Fruit fly (Drosophila melanogaster) whole organism, embryonic: ENCODE results near the gene ebd1.

Experiments used
- Aef1 ChIP-seq: fragments of 200-800 bp; sonication (Bioruptor generic); IDR thresholded peaks from 3 replicates; pipeline ENCODE4 v1.3.6; 2022; ENCODE audit warnings: missing biosample characterization, missing genetic modification characterization
- Asciz ChIP-seq: fragments of 200-800 bp; sonication (Bioruptor generic); optimal IDR thresholded peaks from 2 replicates; lab custom pipeline; 2017; ENCODE audit warnings: missing biosample characterization, mild to moderate bottlenecking, missing genetic modification characterization, missing genetic modification reagents
- Bdp1 ChIP-seq: fragments of 200-800 bp; sonication (Bioruptor generic); optimal IDR thresholded peaks from 3 replicates; lab custom pipeline; 2016; ENCODE audit warnings: missing biosample characterization, missing genetic modification characterization
- CG12104 ChIP-seq: fragments of 200-800 bp; sonication (Bioruptor generic); optimal IDR thresholded peaks from 3 replicates; lab custom pipeline; 2016; ENCODE audit warnings: missing biosample characterization, missing genetic modification characterization
- CG12942 ChIP-seq: fragments of 200-800 bp; sonication (Bioruptor generic); optimal IDR thresholded peaks from 3 replicates; lab custom pipeline; 2016; ENCODE audit warnings: missing biosample characterization, missing genetic modification characterization
- CG13287 ChIP-seq: fragments of 200-800 bp; sonication (Bioruptor generic); IDR thresholded peaks from 2 replicates; pipeline ENCODE4 v1.3.6; 2022; ENCODE audit warnings: missing biosample characterization, missing genetic modification characterization; ENCODE audit not compliant: partially characterized antibody
- CG13775 ChIP-seq: fragments of 200-800 bp; sonication (Bioruptor generic); optimal IDR thresholded peaks from 3 replicates; lab custom pipeline; 2017; ENCODE audit warnings: missing biosample characterization, mild to moderate bottlenecking, missing genetic modification characterization
- CG14860 ChIP-seq: fragments of 200-800 bp; sonication (Bioruptor generic); IDR thresholded peaks from 3 replicates; pipeline ENCODE4 v1.3.6; 2022; ENCODE audit warnings: missing biosample characterization, missing genetic modification characterization; ENCODE audit not compliant: partially characterized antibody
- CG15601 ChIP-seq: fragments of 200-800 bp; sonication (Bioruptor generic); optimal IDR thresholded peaks from 3 replicates; lab custom pipeline; 2019; ENCODE audit warnings: missing biosample characterization, mild to moderate bottlenecking, missing genetic modification characterization, moderate library complexity
- CG17361 ChIP-seq: fragments of 200-800 bp; sonication (Bioruptor generic); IDR thresholded peaks from 3 replicates; pipeline ENCODE4 v1.3.6; 2022; ENCODE audit warnings: missing biosample characterization, missing genetic modification characterization
- CG18599 ChIP-seq: fragments of 200-800 bp; sonication (Bioruptor generic); optimal IDR thresholded peaks from 3 replicates; lab custom pipeline; 2017; ENCODE audit warnings: missing biosample characterization, missing genetic modification characterization, mild to moderate bottlenecking, moderate library complexity, missing genetic modification reagents
- CG2120 ChIP-seq: fragments of 200-800 bp; sonication (Bioruptor generic); optimal IDR thresholded peaks from 3 replicates; lab custom pipeline; 2016; ENCODE audit warnings: missing biosample characterization, missing genetic modification characterization
- CG2889 ChIP-seq: fragments of 200-800 bp; sonication (Bioruptor generic); IDR thresholded peaks from 3 replicates; pipeline ENCODE4 v1.3.6; 2022; ENCODE audit warnings: missing biosample characterization, missing genetic modification characterization
- CG31224 ChIP-seq: fragments of 200-800 bp; sonication (Bioruptor generic); IDR thresholded peaks from 2 replicates; pipeline ENCODE4 v1.3.6; 2022; ENCODE audit warnings: missing biosample characterization, missing genetic modification characterization
- CG31441 ChIP-seq: fragments of 200-800 bp; sonication (Bioruptor generic); IDR thresholded peaks from 2 replicates; pipeline ENCODE4 v1.3.6; 2022; ENCODE audit warnings: missing biosample characterization, missing genetic modification characterization
- CG3838 ChIP-seq: fragments of 200-800 bp; sonication (Bioruptor generic); optimal IDR thresholded peaks from 3 replicates; lab custom pipeline; 2016; ENCODE audit warnings: missing biosample characterization, missing genetic modification characterization
- CG4328 ChIP-seq: fragments of 200-800 bp; sonication (Bioruptor generic); optimal IDR thresholded peaks from 3 replicates; lab custom pipeline; 2017; ENCODE audit warnings: missing biosample characterization, missing genetic modification reagents, missing genetic modification characterization
- CG4854 ChIP-seq: fragments of 200-800 bp; sonication (Bioruptor generic); optimal IDR thresholded peaks from 2 replicates; lab custom pipeline; 2016; ENCODE audit warnings: missing biosample characterization, missing genetic modification characterization, inconsistent platforms
- CG7928 ChIP-seq: fragments of 200-800 bp; sonication (Bioruptor generic); optimal IDR thresholded peaks from 2 replicates; lab custom pipeline; 2017; ENCODE audit warnings: missing biosample characterization, mild to moderate bottlenecking, missing genetic modification characterization
- CG9215 ChIP-seq: fragments of 200-800 bp; sonication (Bioruptor generic); IDR thresholded peaks from 2 replicates; pipeline ENCODE4 v1.3.6; 2022; ENCODE audit warnings: missing biosample characterization, missing genetic modification characterization
- CoRest ChIP-seq: fragments of 200-800 bp; sonication (Bioruptor generic); optimal IDR thresholded peaks from 3 replicates; lab custom pipeline; 2018; ENCODE audit warnings: missing biosample characterization, mild to moderate bottlenecking, missing genetic modification characterization, moderate library complexity
- D19A ChIP-seq: fragments of 200-800 bp; optimal IDR thresholded peaks from 3 replicates; lab custom pipeline; 2019; ENCODE audit warnings: missing biosample characterization, mild to moderate bottlenecking, missing genetic modification characterization, moderate library complexity
- Deaf1 ChIP-seq: fragments of 200-800 bp; optimal IDR thresholded peaks from 3 replicates; lab custom pipeline; 2019; ENCODE audit warnings: missing biosample characterization, mild to moderate bottlenecking, missing genetic modification characterization, moderate library complexity
- Dek ChIP-seq: fragments of 200-800 bp; sonication (Bioruptor generic); optimal IDR thresholded peaks from 3 replicates; lab custom pipeline; 2019; ENCODE audit warnings: missing biosample characterization, mild to moderate bottlenecking, missing genetic modification characterization, moderate library complexity
- E2f2 ChIP-seq: fragments of 200-800 bp; sonication (Bioruptor generic); IDR thresholded peaks from 2 replicates; pipeline ENCODE4 v1.3.6; 2022; ENCODE audit warnings: missing biosample characterization, missing genetic modification characterization
- Gsc ChIP-seq: fragments of 200-800 bp; sonication (Bioruptor generic); IDR thresholded peaks from 2 replicates; pipeline ENCODE4 v1.3.6; 2022; ENCODE audit warnings: missing biosample characterization, missing genetic modification characterization
- H2.0 ChIP-seq: fragments of 200-800 bp; sonication (Bioruptor generic); IDR thresholded peaks from 2 replicates; pipeline ENCODE4 v1.3.6; 2022; ENCODE audit warnings: missing biosample characterization, missing genetic modification characterization
- HLHmδ ChIP-seq: fragments of 200-800 bp; sonication (Bioruptor generic); optimal IDR thresholded peaks from 2 replicates; lab custom pipeline; 2018; ENCODE audit warnings: missing biosample characterization, mild to moderate bottlenecking, missing genetic modification characterization, moderate library complexity
- Lpt ChIP-seq: fragments of >200 bp; optimal IDR thresholded peaks from 2 replicates; lab custom pipeline; 2018; ENCODE audit warnings: missing biosample characterization, missing genetic modification characterization
- NC2α ChIP-seq: fragments of 200-800 bp; sonication (Bioruptor generic); optimal IDR thresholded peaks from 2 replicates; lab custom pipeline; 2016; ENCODE audit warnings: missing biosample characterization, missing genetic modification characterization
- Nf-YA ChIP-seq: fragments of 200-800 bp; sonication (Bioruptor generic); IDR thresholded peaks from 2 replicates; pipeline ENCODE4 v1.3.6; 2022; ENCODE audit warnings: missing biosample characterization, missing genetic modification characterization
- Oli ChIP-seq: fragments of 200-800 bp; sonication (Bioruptor generic); optimal IDR thresholded peaks from 2 replicates; lab custom pipeline; 2018; ENCODE audit warnings: missing biosample characterization, mild to moderate bottlenecking, missing genetic modification characterization, moderate library complexity
- Ravus ChIP-seq: fragments of 200-800 bp; sonication (Bioruptor generic); IDR thresholded peaks from 2 replicates; pipeline ENCODE4 v1.3.6; 2022; ENCODE audit warnings: missing biosample characterization, missing genetic modification characterization
- ash1 ChIP-seq: fragments of 200-800 bp; sonication (Bioruptor generic); optimal IDR thresholded peaks from 2 replicates; lab custom pipeline; 2018; ENCODE audit warnings: missing biosample characterization, mild to moderate bottlenecking, missing genetic modification characterization
- btn ChIP-seq: fragments of 200-800 bp; sonication (Bioruptor generic); optimal IDR thresholded peaks from 2 replicates; lab custom pipeline; 2016; ENCODE audit warnings: missing biosample characterization, missing genetic modification characterization
- ci ChIP-seq: fragments of 200-800 bp; sonication (Bioruptor generic); IDR thresholded peaks from 3 replicates; pipeline ENCODE4 v1.3.6; 2022; ENCODE audit warnings: missing biosample characterization, missing genetic modification characterization
- dan ChIP-seq: fragments of 200-800 bp; sonication (Bioruptor generic); IDR thresholded peaks from 2 replicates; pipeline ENCODE4 v1.3.6; 2022; ENCODE audit warnings: missing biosample characterization, missing genetic modification characterization
- dm ChIP-seq: fragments of 200-800 bp; sonication (Bioruptor generic); optimal IDR thresholded peaks from 3 replicates; lab custom pipeline; 2016; ENCODE audit warnings: missing biosample characterization, missing genetic modification characterization
- eve ChIP-seq, 2 experiments: fragments of >200 bp; optimal IDR thresholded peaks; 2 replicates each; lab custom pipeline; 2017; ENCODE audit warnings: missing biosample characterization in 2 of 2, missing genetic modification characterization in 2 of 2
- jigr1 ChIP-seq: fragments of 200-800 bp; sonication (Bioruptor generic); IDR thresholded peaks from 3 replicates; pipeline ENCODE4 v1.3.6; 2022; ENCODE audit warnings: missing biosample characterization, missing genetic modification characterization
- kay ChIP-seq: fragments of 200-800 bp; sonication (Bioruptor generic); optimal IDR thresholded peaks from 2 replicates; lab custom pipeline; 2016; ENCODE audit warnings: missing biosample characterization, missing genetic modification characterization
- lilli ChIP-seq: fragments of 200-800 bp; sonication (Bioruptor generic); optimal IDR thresholded peaks from 3 replicates; lab custom pipeline; 2016; ENCODE audit warnings: missing biosample characterization, missing genetic modification characterization
- maf-S ChIP-seq: fragments of 200-800 bp; sonication (Bioruptor generic); optimal IDR thresholded peaks from 2 replicates; lab custom pipeline; 2016; ENCODE audit warnings: missing biosample characterization, missing genetic modification characterization
- nerfin-2 ChIP-seq: fragments of 200-800 bp; sonication (Bioruptor generic); IDR thresholded peaks from 2 replicates; pipeline ENCODE4 v1.3.6; 2022; ENCODE audit warnings: missing biosample characterization, missing genetic modification characterization; ENCODE audit not compliant: partially characterized antibody
- nmo ChIP-seq: fragments of 200-800 bp; sonication (Bioruptor generic); optimal IDR thresholded peaks from 2 replicates; lab custom pipeline; 2018; ENCODE audit warnings: missing biosample characterization, mild to moderate bottlenecking, missing genetic modification characterization, moderate library complexity
- pfk ChIP-seq: fragments of 200-800 bp; sonication (Bioruptor generic); optimal IDR thresholded peaks from 2 replicates; lab custom pipeline; 2018; ENCODE audit warnings: missing biosample characterization, mild to moderate bottlenecking, missing genetic modification characterization, moderate library complexity
- phol ChIP-seq: fragments of 200-800 bp; sonication (Bioruptor generic); optimal IDR thresholded peaks from 3 replicates; lab custom pipeline; 2018; ENCODE audit warnings: missing biosample characterization, mild to moderate bottlenecking, missing genetic modification characterization, moderate library complexity
- pnt ChIP-seq: fragments of 200-800 bp; sonication (Bioruptor generic); optimal IDR thresholded peaks from 3 replicates; lab custom pipeline; 2016; ENCODE audit warnings: missing biosample characterization, missing genetic modification characterization
- stwl ChIP-seq: fragments of 200-800 bp; sonication (Bioruptor generic); optimal IDR thresholded peaks from 3 replicates; lab custom pipeline; 2018; ENCODE audit warnings: missing biosample characterization, mild to moderate bottlenecking, missing genetic modification characterization, moderate library complexity
- toy ChIP-seq: fragments of 200-800 bp; sonication (Bioruptor generic); IDR thresholded peaks from 2 replicates; pipeline ENCODE4 v1.3.6; 2022; ENCODE audit warnings: missing biosample characterization, missing genetic modification characterization
- vnd ChIP-seq: fragments of 200-800 bp; sonication (Bioruptor generic); IDR thresholded peaks from 3 replicates; pipeline ENCODE4 v1.3.6; 2022; ENCODE audit warnings: missing biosample characterization, missing genetic modification characterization; ENCODE audit not compliant: partially characterized antibody

The ebd1 gene

dm6 chr3L:681793-682369 is 3.5 kb downstream of the ebd1 start (continued):
- TF ChIP-seq CG2120 (GFP tag; lab: Kevin White, UChicago) (peak; percentile 47), lilli (peak; percentile 46), btn (GFP tag; lab: Kevin White, UChicago) (no peak), dan (GFP tag; lab: Robert Waterston, UW) (no peak), maf-S (GFP tag; lab: Kevin White, UChicago) (peak; percentile 27), CG4328 (GFP tag; lab: Kevin White, UChicago) (no peak), CG18599 (GFP tag; lab: Kevin White, UChicago) (peak; percentile 65), stwl (tag; lab: Kevin White, UChicago) (peak; percentile 91), ci (GFP tag; lab: Robert Waterston, UW) (peak; percentile 72), Oli (tag; lab: Kevin White, UChicago) (no peak), NC2α (GFP tag; lab: Kevin White, UChicago) (no peak), D19A (tag; lab: Kevin White, UChicago) (peak; percentile 7), CG15601 (tag; lab: Kevin White, UChicago) (peak; percentile 36), toy (GFP tag; lab: Robert Waterston, UW) (no peak), CG14860 (GFP tag; lab: Robert Waterston, UW) (no peak), CG9215 (no peak), dm (GFP tag; lab: Kevin White, UChicago) (peak; percentile 59), CG2889 (no peak), Bdp1 (GFP tag; lab: Kevin White, UChicago) (no peak), jigr1 (GFP tag; lab: Robert Waterston, UW) (no peak), pnt (GFP tag; lab: Kevin White, UChicago) (no peak), CoRest (tag; lab: Kevin White, UChicago) (peak; percentile 9), pfk (GFP tag; lab: Kevin White, UChicago) (no peak), nmo (GFP tag; lab: Kevin White, UChicago) (peak; percentile 34), Deaf1 (peak; percentile 34), CG13775 (no peak), vnd (0 out of 3 replicates have a peak, but pooled peaks have one; percentile 8), CG12942 (GFP tag; lab: Kevin White, UChicago) (peak; percentile 12), CG4854 (peak; percentile 31), CG13287 (GFP tag; lab: Robert Waterston, UW) (peak; percentile 48; the same call in 1 of the 2 replicates), H2.0 (0 out of 2 replicates have a peak, but pooled peaks have one; percentile 30), eve (GFP tag; optimal IDR thresholded peaks at IDR 0.05; lab: Kevin White, UChicago) (no peak), Gsc (GFP tag; lab: Robert Waterston, UW) (no peak), CG7928 (no peak), ash1 (GFP tag; lab: Kevin White, UChicago) (no peak), HLHmδ (GFP tag; lab: Kevin White, UChicago) (no peak), E2f2 (GFP tag; lab: Robert Waterston, UW) (peak; percentile 36; the same call in 1 of the 2 replicates), Aef1 (GFP tag; lab: Robert Waterston, UW) (peak; percentile 80), CG12104 (GFP tag; lab: Kevin White, UChicago) (peak; percentile 27), Asciz (GFP tag; lab: Kevin White, UChicago) (peak; percentile 39), kay (GFP tag; lab: Kevin White, UChicago) (no peak), CG17361 (GFP tag; lab: Robert Waterston, UW) (no peak), Ravus (no peak), CG31224 (GFP tag; lab: Robert Waterston, UW) (no peak), CG3838 (GFP tag; lab: Kevin White, UChicago) (peak; percentile 93), Nf-YA (GFP tag; lab: Robert Waterston, UW) (no peak), phol (peak; percentile 20), Dek (tag; lab: Kevin White, UChicago) (no peak), Lpt (GFP tag; lab: Kevin White, UChicago) (no peak), CG31441 (0 out of 2 replicates have a peak, but pooled peaks have one; percentile 23), nerfin-2 (GFP tag; lab: Robert Waterston, UW) (no peak)
